Worm (Caenorhabditis elegans) whole organism, late embryonic: ENCODE results near the gene str-208.

Experiments
- K09A11.1 ChIP-seq: sonication (generic microtip); optimal IDR thresholded peaks from 2 replicates; lab custom pipeline; 2017; ENCODE audit warnings: antibody characterized with exemption, mild to moderate bottlenecking, missing genetic modification characterization, missing compliant biosample characterization; ENCODE audit not compliant: insufficient read depth
- T23F11.4 ChIP-seq: fragments of 200-800 bp; sonication (Bioruptor generic); optimal IDR thresholded peaks from 2 replicates; lab custom pipeline; 2018; ENCODE audit warnings: mild to moderate bottlenecking, missing genetic modification characterization, missing compliant biosample characterization
- ahr-1 ChIP-seq: sonication (generic microtip); optimal IDR thresholded peaks from 2 replicates; lab custom pipeline; 2016; ENCODE audit warnings: missing genetic modification characterization, missing compliant biosample characterization
- ceh-19 ChIP-seq: fragments of 200-800 bp; sonication (Bioruptor generic); optimal IDR thresholded peaks from 2 replicates; lab custom pipeline; 2018; ENCODE audit warnings: mild to moderate bottlenecking, missing genetic modification characterization, missing compliant biosample characterization
- ceh-2 ChIP-seq: sonication (generic microtip); optimal IDR thresholded peaks from 2 replicates; lab custom pipeline; 2016; ENCODE audit warnings: missing genotype, missing genetic modification characterization, missing compliant biosample characterization
- ceh-22 ChIP-seq: sonication (generic microtip); optimal IDR thresholded peaks from 2 replicates; lab custom pipeline; 2017; ENCODE audit warnings: missing biosample characterization, missing genetic modification characterization
- ceh-24 ChIP-seq: sonication (generic microtip); optimal IDR thresholded peaks from 2 replicates; lab custom pipeline; 2016; ENCODE audit warnings: mild to moderate bottlenecking, missing genetic modification characterization, missing compliant biosample characterization
- ceh-30 ChIP-seq: fragments of 150-350 bp; optimal IDR thresholded peaks from 2 replicates; lab custom pipeline; 2014; ENCODE audit warnings: missing biosample characterization, missing genetic modification characterization
- ceh-31 ChIP-seq: sonication (generic microtip); optimal IDR thresholded peaks from 2 replicates; lab custom pipeline; 2016; ENCODE audit warnings: missing genetic modification characterization, missing compliant biosample characterization
- elt-2 ChIP-seq: sonication (generic microtip); optimal IDR thresholded peaks from 2 replicates; lab custom pipeline; 2016; ENCODE audit warnings: missing genetic modification reagents, missing genetic modification characterization, missing compliant biosample characterization
- ets-4 ChIP-seq: sonication (generic microtip); optimal IDR thresholded peaks from 2 replicates; lab custom pipeline; 2016; ENCODE audit warnings: missing genetic modification characterization, missing compliant biosample characterization
- eyg-1 ChIP-seq: sonication (generic microtip); optimal IDR thresholded peaks from 2 replicates; lab custom pipeline; 2016; ENCODE audit warnings: missing genotype, missing genetic modification characterization, missing compliant biosample characterization
- fax-1 ChIP-seq: sonication (generic microtip); optimal IDR thresholded peaks from 2 replicates; lab custom pipeline; 2016; ENCODE audit warnings: missing genotype, missing genetic modification characterization, missing compliant biosample characterization
- fkh-6 ChIP-seq: sonication (generic microtip); optimal IDR thresholded peaks from 2 replicates; lab custom pipeline; 2016; ENCODE audit warnings: missing genetic modification characterization, missing compliant biosample characterization
- gmeb-2 ChIP-seq: sonication (generic microtip); optimal IDR thresholded peaks from 2 replicates; lab custom pipeline; 2016; ENCODE audit warnings: missing genetic modification characterization, inconsistent platforms, missing compliant biosample characterization
- hlh-13 ChIP-seq: fragments of 200-800 bp; sonication (Bioruptor generic); optimal IDR thresholded peaks from 2 replicates; lab custom pipeline; 2018; ENCODE audit warnings: mild to moderate bottlenecking, missing genetic modification characterization, missing compliant biosample characterization
- hlh-15 ChIP-seq: sonication (generic microtip); optimal IDR thresholded peaks from 2 replicates; lab custom pipeline; 2016; ENCODE audit warnings: missing genetic modification characterization, missing compliant biosample characterization
- hlh-30 ChIP-seq: sonication (generic microtip); optimal IDR thresholded peaks from 2 replicates; lab custom pipeline; 2017; ENCODE audit warnings: antibody characterized with exemption, missing genetic modification characterization, missing compliant biosample characterization; ENCODE audit not compliant: insufficient read depth
- hlh-6 ChIP-seq: sonication (generic microtip); optimal IDR thresholded peaks from 2 replicates; lab custom pipeline; 2016; ENCODE audit warnings: missing genotype, missing genetic modification characterization, missing compliant biosample characterization
- lim-6 ChIP-seq: sonication (generic microtip); optimal IDR thresholded peaks from 2 replicates; lab custom pipeline; 2016; ENCODE audit warnings: missing genetic modification characterization, missing compliant biosample characterization
- nhr-232 ChIP-seq: sonication (generic microtip); optimal IDR thresholded peaks from 2 replicates; lab custom pipeline; 2016; ENCODE audit warnings: missing genetic modification characterization, missing compliant biosample characterization
- pag-3 ChIP-seq: sonication (generic microtip); optimal IDR thresholded peaks from 2 replicates; lab custom pipeline; 2016; ENCODE audit warnings: missing compliant biosample characterization, missing genetic modification characterization, borderline replicate concordance
- pat-9 ChIP-seq: fragments of 200-800 bp; sonication (Bioruptor generic); optimal IDR thresholded peaks from 2 replicates; lab custom pipeline; 2018; ENCODE audit warnings: mild to moderate bottlenecking, missing genetic modification characterization, moderate library complexity, missing compliant biosample characterization
- pha-2 ChIP-seq: sonication (generic microtip); optimal IDR thresholded peaks from 2 replicates; lab custom pipeline; 2017; ENCODE audit warnings: mild to moderate bottlenecking, missing genetic modification characterization, missing compliant biosample characterization
- pqm-1 ChIP-seq: sonication (generic microtip); optimal IDR thresholded peaks from 2 replicates; lab custom pipeline; 2016; ENCODE audit warnings: missing genetic modification characterization, missing compliant biosample characterization
- syd-9 ChIP-seq: sonication (generic microtip); optimal IDR thresholded peaks from 2 replicates; lab custom pipeline; 2016; ENCODE audit warnings: mild to moderate bottlenecking, missing genetic modification characterization, moderate library complexity, missing compliant biosample characterization
- tbx-7 ChIP-seq: sonication (generic microtip); optimal IDR thresholded peaks from 2 replicates; lab custom pipeline; 2016; ENCODE audit warnings: missing genotype, missing genetic modification characterization, missing compliant biosample characterization
- zip-5 ChIP-seq: sonication (generic microtip); optimal IDR thresholded peaks from 2 replicates; lab custom pipeline; 2016; ENCODE audit warnings: missing genetic modification characterization, missing compliant biosample characterization

str-208 gene

DNA sequence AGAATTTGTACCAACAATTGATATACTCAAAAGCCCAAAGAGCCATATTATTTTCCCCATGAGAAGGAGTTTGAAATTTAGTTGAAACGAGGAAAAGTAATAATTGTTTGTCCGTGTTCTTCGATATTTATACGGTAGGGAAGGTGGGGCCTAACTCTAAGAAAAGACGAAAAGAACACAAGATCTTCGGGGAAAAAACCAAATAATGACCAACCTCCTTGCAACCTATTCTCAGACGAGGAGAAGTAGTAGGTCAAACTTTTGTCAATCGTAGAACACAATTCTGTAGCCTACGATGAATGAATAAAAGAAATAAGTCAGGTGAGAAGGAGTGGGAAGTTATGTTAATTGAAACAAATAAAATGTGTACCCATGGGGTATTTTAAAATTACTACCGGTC is 30.5 kb downstream of the str-208 start, which contains the start of gene ncx-8:
ncx-8 (minus strand) TSS at position 101 of the 400 bp plus-strand sequence.
- TF ChIP-seq hlh-6 (tag; lab: Kevin White, UChicago): no peak
- TF ChIP-seq elt-2 (tag; lab: Kevin White, UChicago): no peak
- TF ChIP-seq pha-2 (tag; lab: Kevin White, UChicago): no peak
- no peak for TF ChIP-seq pqm-1 (tag; lab: Kevin White, UChicago)

DNA sequence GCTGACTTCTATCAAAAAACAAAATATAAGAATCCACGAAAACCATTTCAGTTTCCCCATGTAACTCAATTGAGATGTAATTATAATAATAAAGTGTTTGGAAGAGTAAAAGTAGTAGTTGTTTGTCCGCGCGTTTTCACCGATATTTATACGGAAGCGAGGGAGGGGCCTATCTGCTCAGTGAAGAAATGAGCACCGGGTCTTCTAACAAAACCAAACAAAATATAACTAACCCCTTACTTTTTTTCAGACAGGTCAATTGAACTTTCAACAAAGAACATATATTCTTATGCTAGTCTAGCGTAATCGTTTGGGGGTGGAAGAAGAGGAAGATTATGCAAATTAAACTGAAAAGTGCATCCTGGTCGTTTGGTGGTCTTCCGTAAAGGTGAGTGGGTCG is 38.5 kb downstream of the str-208 start, which contains the start of gene ncx-9:
ncx-9 (minus strand) TSS at position 101 of the 400 bp plus-strand sequence.
- no peak for TF ChIP-seq ceh-30 (tag; lab: Kevin White, UChicago)
- TF ChIP-seq ets-4 (tag; lab: Kevin White, UChicago): no peak
- TF ChIP-seq K09A11.1: no peak
- no peak for TF ChIP-seq pat-9 (tag; lab: Kevin White, UChicago)
- no peak for TF ChIP-seq syd-9
- no peak for TF ChIP-seq fax-1 (tag; lab: Kevin White, UChicago)
- no peak for TF ChIP-seq ahr-1
- no peak for TF ChIP-seq ceh-24 (tag; lab: Kevin White, UChicago)
- TF ChIP-seq tbx-7 (tag; lab: Kevin White, UChicago): no peak
- no peak for TF ChIP-seq pag-3
- no peak for TF ChIP-seq ceh-22 (tag; lab: Kevin White, UChicago)
- no peak for TF ChIP-seq lim-6 (tag; lab: Kevin White, UChicago)

DNA sequence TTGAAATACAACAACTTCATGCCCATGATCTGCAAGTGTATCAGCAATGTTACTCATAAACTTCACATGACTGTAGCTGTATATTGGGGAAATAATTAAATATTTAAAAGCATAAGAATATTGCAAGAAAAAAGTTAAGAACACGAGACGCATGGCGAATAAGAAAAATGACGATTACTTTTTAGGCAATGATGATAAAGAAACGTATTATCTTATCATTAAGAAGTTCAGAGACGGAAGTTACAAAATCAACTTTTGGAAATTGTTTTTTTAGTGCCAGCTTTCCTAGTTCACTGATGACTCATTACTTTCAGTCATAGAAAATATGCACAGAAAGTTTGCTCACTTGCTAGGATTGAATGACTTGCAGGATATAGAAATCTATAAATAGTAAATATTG is 43.8 kb downstream of the str-208 start, which contains the start of gene ugt-7:
ugt-7 (minus strand) TSS at position 161 of the 400 bp plus-strand sequence.
- TF ChIP-seq gmeb-2 (no peak), elt-2 (tag; lab: Kevin White, UChicago) (peak; percentile 11)

DNA sequence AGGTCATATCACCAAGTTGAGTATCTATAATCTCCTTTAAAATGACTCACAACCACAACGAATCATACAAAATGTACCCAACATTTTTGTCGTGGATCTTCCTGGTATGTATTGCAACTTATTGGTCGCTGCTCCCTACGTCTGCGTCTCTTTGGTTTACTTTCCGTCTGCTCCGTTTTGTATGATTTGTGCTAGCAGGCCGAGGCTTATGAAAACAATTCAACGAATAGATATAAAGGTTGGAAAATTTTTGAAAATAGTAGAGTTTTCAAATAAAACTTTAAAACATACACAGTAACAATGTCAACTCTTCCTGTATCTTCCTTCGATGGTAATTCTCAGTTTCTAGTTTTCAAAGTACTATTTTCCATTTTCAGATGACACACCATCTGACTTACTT is 44.8 kb downstream of the str-208 start, which contains the start of gene srr-8:
srr-8 (plus strand) TSS at position 301 of the 400 bp plus-strand sequence.
- TF ChIP-seq ahr-1 (no peak), pha-2 (tag; lab: Kevin White, UChicago) (no peak), pqm-1 (tag; lab: Kevin White, UChicago) (no peak), ceh-2 (tag; lab: Kevin White, UChicago) (no peak), fkh-6 (tag; lab: Kevin White, UChicago) (no peak), hlh-15 (tag; lab: Kevin White, UChicago) (no peak), hlh-30 (tag; lab: Kevin White, UChicago) (no peak), ceh-19 (GFP tag; lab: Kevin White, UChicago) (no peak), ceh-31 (tag; lab: Kevin White, UChicago) (no peak), zip-5 (tag; lab: Kevin White, UChicago) (no peak), hlh-6 (tag; lab: Kevin White, UChicago) (no peak), T23F11.4 (no peak), nhr-232 (tag; lab: Kevin White, UChicago) (no peak), hlh-13 (no peak), eyg-1 (no peak), ceh-30 (tag; lab: Kevin White, UChicago) (no peak)
- TF ChIP-seq, all 69 proteins: peak for 0
